Worm (Caenorhabditis elegans): ENCODE results near the gene srbc-71.

DNA sequence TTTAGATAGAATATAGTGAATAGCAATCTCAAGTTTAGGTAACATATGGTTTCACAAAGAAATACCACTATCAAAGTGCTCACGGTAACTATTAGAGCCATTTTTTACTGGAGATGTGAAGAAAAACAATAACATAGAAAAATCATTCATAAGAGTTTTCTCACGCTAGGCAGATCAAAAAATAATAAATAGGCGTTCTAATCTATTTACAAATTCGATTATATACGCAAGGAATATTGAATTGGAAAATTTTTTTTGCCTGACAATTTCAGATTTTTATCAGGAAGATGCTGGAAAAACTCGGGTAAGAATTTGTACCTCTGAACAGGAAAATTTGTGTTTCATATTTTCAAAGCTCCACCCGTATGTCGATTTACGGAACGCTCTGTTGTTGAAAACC is 2.2 kb upstream of the srbc-71 start, which contains the start of gene srbc-70:
- TF ChIP-seq snpc-4 (GFP tag; optimal IDR thresholded peaks at IDR 0.05), result no peak
- TF ChIP-seq snpc-4 (tag; optimal IDR thresholded peaks at IDR 0.05), result no peak
- TF ChIP-seq rpc-1 (optimal IDR thresholded peaks at IDR 0.05), result no peak
- no peak for TF ChIP-seq rpc-1 (tag; optimal IDR thresholded peaks at IDR 0.05)
- TF ChIP-seq lin-35 (GFP tag; optimal IDR thresholded peaks at IDR 0.05), result no peak
- no peak for TF ChIP-seq mel-28 (tag; optimal IDR thresholded peaks at IDR 0.05; ENCODE audit: borderline replicate concordance)
- no peak for TF ChIP-seq mes-4 (tag; optimal IDR thresholded peaks at IDR 0.05)
- no peak for TF ChIP-seq somi-1 (GFP tag; optimal IDR thresholded peaks at IDR 0.05)
- no peak for TF ChIP-seq unc-130 (GFP tag; optimal IDR thresholded peaks at IDR 0.05)
- TF ChIP-seq unc-62 (GFP tag; optimal IDR thresholded peaks at IDR 0.05), result no peak
- TF ChIP-seq lin-26 (GFP tag; IDR thresholded peaks at IDR 0.05), result no peak

All from whole organism, young adult.